Fruit fly (Drosophila melanogaster) whole organism, adult: ENCODE data around the gene Lkb1.

Experiments used
- CG11617 ChIP-seq: fragments of 200-800 bp; sonication (Bioruptor generic); optimal IDR thresholded peaks from 2 replicates; lab custom pipeline; 2017; ENCODE audit warnings: mild to moderate bottlenecking, missing biosample characterization, missing genetic modification reagents, missing genetic modification characterization
- CG12768 ChIP-seq: fragments of 200-800 bp; sonication (Bioruptor generic); optimal IDR thresholded peaks from 2 replicates; lab custom pipeline; 2017; ENCODE audit warnings: missing biosample characterization, missing genetic modification characterization, mild to moderate bottlenecking, moderate library complexity, missing genetic modification reagents
- CG14711 ChIP-seq: fragments of 200-800 bp; sonication (Bioruptor generic); optimal IDR thresholded peaks from 2 replicates; lab custom pipeline; 2018; ENCODE audit warnings: missing biosample characterization, mild to moderate bottlenecking, missing genetic modification characterization, moderate library complexity
- CG1620 ChIP-seq: fragments of 200-800 bp; sonication (Bioruptor generic); optimal IDR thresholded peaks from 2 replicates; lab custom pipeline; 2016; ENCODE audit warnings: missing biosample characterization, missing genetic modification characterization
- CG33017 ChIP-seq: fragments of 200-800 bp; sonication (Bioruptor generic); optimal IDR thresholded peaks from 2 replicates; lab custom pipeline; 2018; ENCODE audit warnings: missing biosample characterization, mild to moderate bottlenecking, missing genetic modification characterization, moderate library complexity
- CG5204 ChIP-seq: fragments of 200-800 bp; sonication (Bioruptor generic); optimal IDR thresholded peaks from 2 replicates; lab custom pipeline; 2016; ENCODE audit warnings: missing biosample characterization, missing genetic modification characterization
- CG7045 ChIP-seq: fragments of 200-800 bp; sonication (Bioruptor generic); optimal IDR thresholded peaks from 2 replicates; lab custom pipeline; 2017; ENCODE audit warnings: missing biosample characterization, mild to moderate bottlenecking, missing genetic modification characterization
- CG7101 ChIP-seq: fragments of 200-800 bp; sonication (Bioruptor generic); optimal IDR thresholded peaks from 2 replicates; lab custom pipeline; 2018; ENCODE audit warnings: missing biosample characterization, mild to moderate bottlenecking, missing genetic modification characterization, moderate library complexity
- Clk ChIP-seq: fragments of 200-800 bp; sonication (Bioruptor generic); optimal IDR thresholded peaks from 2 replicates; lab custom pipeline; 2017; ENCODE audit warnings: missing biosample characterization, missing genetic modification characterization
- Crg-1 ChIP-seq: fragments of 200-800 bp; sonication (Bioruptor generic); optimal IDR thresholded peaks from 2 replicates; lab custom pipeline; 2016; ENCODE audit warnings: missing biosample characterization, missing genetic modification characterization
- Hr96 ChIP-seq: fragments of 200-800 bp; sonication (Bioruptor generic); optimal IDR thresholded peaks from 2 replicates; lab custom pipeline; 2016; ENCODE audit warnings: missing biosample characterization, missing genetic modification characterization
- Mnt ChIP-seq: fragments of 200-800 bp; sonication (Bioruptor generic); optimal IDR thresholded peaks from 2 replicates; lab custom pipeline; 2016; ENCODE audit warnings: missing biosample characterization, mild to moderate bottlenecking, missing genetic modification characterization
- bab1 ChIP-seq: fragments of 200-800 bp; sonication (Bioruptor generic); optimal IDR thresholded peaks from 3 replicates; lab custom pipeline; 2019; ENCODE audit warnings: missing biosample characterization, mild to moderate bottlenecking, missing genetic modification characterization, moderate library complexity
- cic ChIP-seq: fragments of 200-800 bp; sonication (Bioruptor generic); optimal IDR thresholded peaks from 2 replicates; lab custom pipeline; 2017; ENCODE audit warnings: missing biosample characterization, mild to moderate bottlenecking, missing genetic modification characterization, moderate library complexity
- cnc ChIP-seq, 2 experiments: fragments of >200 bp; optimal IDR thresholded peaks; 2 replicates each; lab custom pipeline; 2017
- kay ChIP-seq: fragments of 200-800 bp; sonication (Bioruptor generic); peaks from one replicate; lab custom pipeline; 2016; ENCODE audit warnings: missing biosample characterization, missing genetic modification characterization, borderline replicate concordance
- ovo ChIP-seq: fragments of 200-800 bp; sonication (Bioruptor generic); optimal IDR thresholded peaks from 2 replicates; lab custom pipeline; 2016; ENCODE audit warnings: missing biosample characterization, missing genetic modification characterization
- pad ChIP-seq: fragments of 200-800 bp; sonication (Bioruptor generic); optimal IDR thresholded peaks from 3 replicates; lab custom pipeline; 2017; ENCODE audit warnings: missing biosample characterization, missing genetic modification characterization, mild to moderate bottlenecking, moderate library complexity, missing genetic modification reagents
- tj ChIP-seq: fragments of 200-800 bp; sonication (Bioruptor generic); optimal IDR thresholded peaks from 3 replicates; lab custom pipeline; 2017; ENCODE audit warnings: missing biosample characterization, mild to moderate bottlenecking, missing genetic modification characterization, moderate library complexity
- toe ChIP-seq: fragments of 200-800 bp; sonication (Bioruptor generic); optimal IDR thresholded peaks from 2 replicates; lab custom pipeline; 2016; ENCODE audit warnings: missing biosample characterization, missing genetic modification characterization

Lkb1 gene

dm6 chr3R:13682994-13683623, 6.8 kb downstream of the Lkb1 start:
- TF ChIP-seq bab1, result peak; percentile 6
- no peak for TF ChIP-seq CG33017 (tag; lab: Kevin White, UChicago)

dm6 chr3R:13683624-13684568, 7.5 kb downstream of the Lkb1 start, which contains the start of gene flfl:
TSS of gene flfl (plus strand) at chr3R:13683921.
- TF ChIP-seq bab1 (peak; percentile 41), cic (GFP tag; lab: Kevin White, UChicago) (no peak), CG33017 (tag; lab: Kevin White, UChicago) (peak; percentile 14), CG11617 (GFP tag; lab: Kevin White, UChicago) (peak; percentile 34), CG12768 (GFP tag; lab: Kevin White, UChicago) (peak; percentile 39), ovo (GFP tag; lab: Kevin White, UChicago) (peak; percentile 65), toe (peak; percentile 56), Crg-1 (GFP tag; lab: Kevin White, UChicago) (peak; percentile 58), Hr96 (GFP tag; lab: Kevin White, UChicago) (peak; percentile 43), CG7101 (tag; lab: Kevin White, UChicago) (peak; percentile 20), kay (GFP tag; lab: Kevin White, UChicago) (no peak), pad (GFP tag; lab: Kevin White, UChicago) (peak; percentile 30), CG7045 (no peak), Clk (GFP tag; lab: Kevin White, UChicago) (peak; percentile 5), Mnt (GFP tag; lab: Kevin White, UChicago) (no peak), CG5204 (GFP tag; lab: Kevin White, UChicago) (peak; percentile 56), tj (GFP tag; lab: Kevin White, UChicago) (peak; percentile 16)

- TF ChIP-seq Mnt (GFP tag; lab: Kevin White, UChicago) (peak; percentile 54), CG14711 (tag; lab: Kevin White, UChicago) (no peak), tj (GFP tag; lab: Kevin White, UChicago) (peak; percentile 94), pad (GFP tag; lab: Kevin White, UChicago) (peak; percentile 18), Crg-1 (GFP tag; lab: Kevin White, UChicago) (no peak), cic (GFP tag; lab: Kevin White, UChicago) (peak; percentile 81), Hr96 (GFP tag; lab: Kevin White, UChicago) (no peak), CG7101 (tag; lab: Kevin White, UChicago) (no peak), toe (no peak), CG12768 (GFP tag; lab: Kevin White, UChicago) (peak; percentile 23), CG11617 (GFP tag; lab: Kevin White, UChicago) (no peak)
These were observed 8.4 kb downstream of the Lkb1 start for dm6 chr3R:13684569-13685402.

- TF ChIP-seq tj (GFP tag; lab: Kevin White, UChicago), result peak; percentile 76
- no peak for TF ChIP-seq CG5204 (GFP tag; lab: Kevin White, UChicago)
These were observed 9.6 kb downstream of the Lkb1 start for dm6 chr3R:13685969-13686368.

dm6 chr3R:13686371-13687211, 10.2 kb downstream of the Lkb1 start, which contains the start of gene omd:
TSS of gene omd (minus strand) at chr3R:13687210.
- TF ChIP-seq Hr96 (GFP tag; lab: Kevin White, UChicago) (peak; percentile 57), CG1620 (GFP tag; lab: Kevin White, UChicago) (peak; percentile 8), CG12768 (GFP tag; lab: Kevin White, UChicago) (peak; percentile 84), kay (GFP tag; lab: Kevin White, UChicago) (peak; percentile 99), CG33017 (tag; lab: Kevin White, UChicago) (peak; percentile 64), tj (GFP tag; lab: Kevin White, UChicago) (no peak), Crg-1 (GFP tag; lab: Kevin White, UChicago) (peak; percentile 32), cnc (optimal IDR thresholded peaks at IDR 0.05; lab: Kevin White, UChicago) (no peak), Mnt (GFP tag; lab: Kevin White, UChicago) (peak; percentile 92), CG7045 (peak; percentile 77), CG7101 (tag; lab: Kevin White, UChicago) (peak; percentile 76), pad (GFP tag; lab: Kevin White, UChicago) (peak; percentile 52), CG5204 (GFP tag; lab: Kevin White, UChicago) (no peak), CG11617 (GFP tag; lab: Kevin White, UChicago) (peak; percentile 65), Clk (GFP tag; lab: Kevin White, UChicago) (peak; percentile 30), bab1 (no peak), toe (peak; percentile 25), CG14711 (tag; lab: Kevin White, UChicago) (no peak), cic (GFP tag; lab: Kevin White, UChicago) (peak; percentile 100), ovo (GFP tag; lab: Kevin White, UChicago) (peak; percentile 70)
